Fruit fly (Drosophila melanogaster) whole organism, embryonic: ENCODE data around the gene CG5087.

Experiments used
- Awh ChIP-seq: fragments of 200-800 bp; sonication (Bioruptor generic); IDR thresholded peaks from 2 replicates; pipeline ENCODE4, ENCODE4 v1.3.6; 2022; ENCODE audit warnings: missing biosample characterization, missing genetic modification characterization
- CG11093 ChIP-seq: fragments of 200-800 bp; sonication (Bioruptor generic); IDR thresholded peaks from 3 replicates; pipeline ENCODE4 v1.3.6; 2022; ENCODE audit warnings: missing biosample characterization, missing genetic modification characterization
- CG12391 ChIP-seq: fragments of 200-800 bp; sonication (Bioruptor generic); optimal IDR thresholded peaks from 3 replicates; lab custom pipeline; 2018; ENCODE audit warnings: missing biosample characterization, mild to moderate bottlenecking, missing genetic modification characterization, moderate library complexity
- CG13296 ChIP-seq: fragments of 200-800 bp; sonication (Bioruptor generic); optimal IDR thresholded peaks from 3 replicates; lab custom pipeline; 2018; ENCODE audit warnings: missing biosample characterization, mild to moderate bottlenecking, missing genetic modification characterization
- CG13424 ChIP-seq: fragments of 200-800 bp; sonication (Bioruptor generic); optimal IDR thresholded peaks from 2 replicates; lab custom pipeline; 2019; ENCODE audit warnings: missing biosample characterization, mild to moderate bottlenecking, missing genetic modification characterization, moderate library complexity
- CG16863 ChIP-seq: fragments of 200-800 bp; sonication (Bioruptor generic); optimal IDR thresholded peaks from 3 replicates; lab custom pipeline; 2016; ENCODE audit warnings: missing biosample characterization, missing genetic modification characterization
- CG17912 ChIP-seq: fragments of 200-800 bp; sonication (Bioruptor generic); optimal IDR thresholded peaks from 2 replicates; lab custom pipeline; 2018; ENCODE audit warnings: missing biosample characterization, mild to moderate bottlenecking, missing genetic modification characterization
- CG18599 ChIP-seq: fragments of 200-800 bp; sonication (Bioruptor generic); optimal IDR thresholded peaks from 3 replicates; lab custom pipeline; 2017; ENCODE audit warnings: missing biosample characterization, missing genetic modification characterization, mild to moderate bottlenecking, moderate library complexity, missing genetic modification reagents
- CG18764 ChIP-seq: fragments of 200-800 bp; sonication (Bioruptor generic); optimal IDR thresholded peaks from 3 replicates; lab custom pipeline; 2016; ENCODE audit warnings: missing biosample characterization, missing genetic modification characterization
- CG2875 ChIP-seq: fragments of 200-800 bp; sonication (Bioruptor generic); optimal IDR thresholded peaks from 2 replicates; lab custom pipeline; 2017; ENCODE audit warnings: missing biosample characterization, mild to moderate bottlenecking, missing genetic modification characterization, missing genetic modification reagents
- CG31365 ChIP-seq: fragments of 200-800 bp; sonication (Bioruptor generic); optimal IDR thresholded peaks from 2 replicates; lab custom pipeline; 2018; ENCODE audit warnings: missing biosample characterization, mild to moderate bottlenecking, missing genetic modification characterization
- CG32772 ChIP-seq: fragments of 200-800 bp; sonication (Bioruptor generic); IDR thresholded peaks from 2 replicates; pipeline ENCODE4 v1.3.6; 2022; ENCODE audit warnings: missing biosample characterization, missing genetic modification characterization
- CG33557 ChIP-seq: fragments of 200-800 bp; sonication (Bioruptor generic); optimal IDR thresholded peaks from 2 replicates; lab custom pipeline; 2019; ENCODE audit warnings: missing biosample characterization, mild to moderate bottlenecking, missing genetic modification characterization, moderate library complexity
- CG34376 ChIP-seq: fragments of 200-800 bp; sonication (Bioruptor generic); optimal IDR thresholded peaks from 2 replicates; lab custom pipeline; 2018; ENCODE audit warnings: missing biosample characterization, mild to moderate bottlenecking, missing genetic modification characterization
- CG4282 ChIP-seq: fragments of 200-800 bp; sonication (Bioruptor generic); optimal IDR thresholded peaks from 2 replicates; lab custom pipeline; 2016; ENCODE audit warnings: missing biosample characterization, missing genetic modification characterization
- CG4820 ChIP-seq: fragments of 200-800 bp; sonication (Bioruptor generic); optimal IDR thresholded peaks from 3 replicates; lab custom pipeline; 2016; ENCODE audit warnings: missing biosample characterization, missing genetic modification characterization
- CG6813 ChIP-seq: fragments of 200-800 bp; sonication (Bioruptor generic); optimal IDR thresholded peaks from 2 replicates; lab custom pipeline; 2017; ENCODE audit warnings: missing biosample characterization, missing genetic modification characterization, mild to moderate bottlenecking, moderate library complexity, missing genetic modification reagents
- CG7372 ChIP-seq: fragments of 200-800 bp; sonication (Bioruptor generic); IDR thresholded peaks from 2 replicates; pipeline ENCODE4 v1.3.6; 2022; ENCODE audit warnings: missing biosample characterization, missing genetic modification characterization
- CG9609 ChIP-seq: fragments of 200-800 bp; sonication (Bioruptor generic); optimal IDR thresholded peaks from 3 replicates; lab custom pipeline; 2016; ENCODE audit warnings: missing biosample characterization, missing genetic modification characterization
- D19A ChIP-seq: fragments of 200-800 bp; optimal IDR thresholded peaks from 3 replicates; lab custom pipeline; 2019; ENCODE audit warnings: missing biosample characterization, mild to moderate bottlenecking, missing genetic modification characterization, moderate library complexity
- Doc2 ChIP-seq: fragments of 200-800 bp; sonication (Bioruptor generic); IDR thresholded peaks from 2 replicates; pipeline ENCODE4 v1.3.6; 2022; ENCODE audit warnings: missing biosample characterization, missing genetic modification characterization
- Ets65A ChIP-seq: fragments of 200-800 bp; sonication (Bioruptor generic); peaks from one replicate; lab custom pipeline; 2016; ENCODE audit warnings: missing biosample characterization, missing genetic modification characterization
- Fer1 ChIP-seq: fragments of 200-800 bp; sonication (Bioruptor generic); optimal IDR thresholded peaks from 2 replicates; lab custom pipeline; 2017; ENCODE audit warnings: missing biosample characterization, mild to moderate bottlenecking, missing genetic modification characterization
- Jarid2 ChIP-seq: fragments of 200-800 bp; sonication (Bioruptor generic); optimal IDR thresholded peaks from 3 replicates; lab custom pipeline; 2017; ENCODE audit warnings: mild to moderate bottlenecking, missing biosample characterization, missing genetic modification reagents, missing genetic modification characterization
- Kr ChIP-seq: fragments of 200-800 bp; sonication (Bioruptor generic); optimal IDR thresholded peaks from 2 replicates; lab custom pipeline; 2017; ENCODE audit warnings: missing biosample characterization, mild to moderate bottlenecking, missing genetic modification characterization
- Lpt ChIP-seq: fragments of >200 bp; optimal IDR thresholded peaks from 2 replicates; lab custom pipeline; 2018; ENCODE audit warnings: missing biosample characterization, missing genetic modification characterization
- Mad ChIP-seq: fragments of 200-800 bp; sonication (Bioruptor generic); optimal IDR thresholded peaks from 2 replicates; lab custom pipeline; 2016; ENCODE audit warnings: missing biosample characterization, missing genetic modification characterization
- Max ChIP-seq: fragments of 200-800 bp; sonication (Bioruptor generic); optimal IDR thresholded peaks from 2 replicates; lab custom pipeline; 2016; ENCODE audit warnings: missing biosample characterization, mild to moderate bottlenecking, missing genetic modification characterization
- NFAT ChIP-seq: fragments of 200-800 bp; sonication (Bioruptor generic); IDR thresholded peaks from 2 replicates; pipeline ENCODE4 v1.3.6; 2022; ENCODE audit warnings: missing biosample characterization, missing genetic modification characterization
- Oli ChIP-seq: fragments of 200-800 bp; sonication (Bioruptor generic); optimal IDR thresholded peaks from 2 replicates; lab custom pipeline; 2018; ENCODE audit warnings: missing biosample characterization, mild to moderate bottlenecking, missing genetic modification characterization, moderate library complexity
- Rfx ChIP-seq: fragments of 200-800 bp; sonication (Bioruptor generic); IDR thresholded peaks from 2 replicates; pipeline ENCODE4 v1.3.6; 2022; ENCODE audit warnings: missing biosample characterization, missing genetic modification characterization
- Sox100B ChIP-seq: fragments of 200-800 bp; sonication (Bioruptor generic); optimal IDR thresholded peaks from 3 replicates; lab custom pipeline; 2018; ENCODE audit warnings: missing biosample characterization, mild to moderate bottlenecking, missing genetic modification characterization
- Spps ChIP-seq: fragments of 200-800 bp; sonication (Bioruptor generic); optimal IDR thresholded peaks from 2 replicates; lab custom pipeline; 2018; ENCODE audit warnings: missing biosample characterization, mild to moderate bottlenecking, missing genetic modification characterization
- Trl ChIP-seq, 3 experiments: fragments of >200 bp in 2 of 3; fragments of 200-800 bp in 1 of 3; sonication (Bioruptor generic) in 1 of 3; optimal IDR thresholded peaks; 2 replicates in 1 of 3; 3 replicates in 2 of 3; lab custom pipeline; 2016 to 2017; ENCODE audit warnings: missing biosample characterization in 1 of 3, missing genetic modification characterization in 1 of 3
- YL-1 ChIP-seq: fragments of 200-800 bp; sonication (Bioruptor generic); optimal IDR thresholded peaks from 3 replicates; lab custom pipeline; 2017; ENCODE audit warnings: missing biosample characterization, mild to moderate bottlenecking, missing genetic modification characterization
- dan ChIP-seq: fragments of 200-800 bp; sonication (Bioruptor generic); IDR thresholded peaks from 2 replicates; pipeline ENCODE4 v1.3.6; 2022; ENCODE audit warnings: missing biosample characterization, missing genetic modification characterization
- dpn ChIP-seq, 2 experiments: fragments of 200-800 bp; sonication (Bioruptor generic); optimal IDR thresholded peaks; 3 replicates each; lab custom pipeline; 2016; ENCODE audit warnings: missing biosample characterization in 2 of 2, missing genetic modification characterization in 2 of 2
- esg ChIP-seq: fragments of 200-800 bp; sonication (Bioruptor generic); conservative IDR thresholded peaks from 2 replicates; pipeline ENCODE4 v1.3.6; 2022; ENCODE audit warnings: missing biosample characterization, missing genetic modification characterization
- eyg ChIP-seq: fragments of 200-800 bp; sonication (Bioruptor generic); optimal IDR thresholded peaks from 3 replicates; lab custom pipeline; 2016; ENCODE audit warnings: missing biosample characterization, missing genetic modification characterization
- fd102C ChIP-seq: fragments of 200-800 bp; sonication (Bioruptor generic); optimal IDR thresholded peaks from 2 replicates; lab custom pipeline; 2018; ENCODE audit warnings: missing biosample characterization, mild to moderate bottlenecking, missing genetic modification characterization, moderate library complexity
- fru ChIP-seq: fragments of >200 bp; optimal IDR thresholded peaks from 2 replicates; lab custom pipeline; 2017
- ham ChIP-seq: fragments of 200-800 bp; sonication (Bioruptor generic); IDR thresholded peaks from 2 replicates; pipeline ENCODE4 v1.3.6; 2022; ENCODE audit warnings: missing biosample characterization, missing genetic modification characterization
- hkb ChIP-seq, 2 experiments: fragments of 200-800 bp in 1 of 2; fragments of >200 bp in 1 of 2; sonication (Bioruptor generic) in 1 of 2; IDR thresholded peaks in 1 of 2; optimal IDR thresholded peaks in 1 of 2; 2 replicates each; pipeline versions ENCODE4 v1.3.6 to Lab custom; 2017 to 2022; ENCODE audit warnings: missing biosample characterization in 1 of 2, missing genetic modification characterization in 1 of 2
- jumu ChIP-seq: fragments of 200-800 bp; sonication (Bioruptor generic); optimal IDR thresholded peaks from 3 replicates; lab custom pipeline; 2016; ENCODE audit warnings: missing biosample characterization, missing genetic modification characterization
- lola ChIP-seq, 3 experiments: fragments of >200 bp in 2 of 3; fragments of 200-800 bp in 1 of 3; sonication (Bioruptor generic) in 1 of 3; optimal IDR thresholded peaks; 2 replicates each; lab custom pipeline; 2017 to 2019; ENCODE audit warnings: missing biosample characterization in 3 of 3, missing genetic modification characterization in 3 of 3, mild to moderate bottlenecking in 1 of 3, moderate library complexity in 1 of 3
- luna ChIP-seq: fragments of 200-800 bp; sonication (Bioruptor generic); optimal IDR thresholded peaks from 2 replicates; lab custom pipeline; 2016; ENCODE audit warnings: missing biosample characterization, missing genetic modification characterization
- ro ChIP-seq: fragments of 200-800 bp; sonication (Bioruptor generic); IDR thresholded peaks from 2 replicates; pipeline ENCODE4 v1.3.6; 2022; ENCODE audit warnings: missing biosample characterization, missing genetic modification characterization
- sim ChIP-seq: fragments of 200-800 bp; sonication (Bioruptor generic); IDR thresholded peaks from 2 replicates; pipeline ENCODE4 v1.3.6; 2022; ENCODE audit warnings: missing biosample characterization, missing genetic modification characterization
- sqz ChIP-seq: fragments of 200-800 bp; sonication (Bioruptor generic); optimal IDR thresholded peaks from 3 replicates; lab custom pipeline; 2018; ENCODE audit warnings: missing biosample characterization, mild to moderate bottlenecking, missing genetic modification characterization
- usp ChIP-seq: fragments of >200 bp; optimal IDR thresholded peaks from 2 replicates; lab custom pipeline; 2017; ENCODE audit warnings: missing biosample characterization, missing genetic modification characterization

The CG5087 gene

DNA sequence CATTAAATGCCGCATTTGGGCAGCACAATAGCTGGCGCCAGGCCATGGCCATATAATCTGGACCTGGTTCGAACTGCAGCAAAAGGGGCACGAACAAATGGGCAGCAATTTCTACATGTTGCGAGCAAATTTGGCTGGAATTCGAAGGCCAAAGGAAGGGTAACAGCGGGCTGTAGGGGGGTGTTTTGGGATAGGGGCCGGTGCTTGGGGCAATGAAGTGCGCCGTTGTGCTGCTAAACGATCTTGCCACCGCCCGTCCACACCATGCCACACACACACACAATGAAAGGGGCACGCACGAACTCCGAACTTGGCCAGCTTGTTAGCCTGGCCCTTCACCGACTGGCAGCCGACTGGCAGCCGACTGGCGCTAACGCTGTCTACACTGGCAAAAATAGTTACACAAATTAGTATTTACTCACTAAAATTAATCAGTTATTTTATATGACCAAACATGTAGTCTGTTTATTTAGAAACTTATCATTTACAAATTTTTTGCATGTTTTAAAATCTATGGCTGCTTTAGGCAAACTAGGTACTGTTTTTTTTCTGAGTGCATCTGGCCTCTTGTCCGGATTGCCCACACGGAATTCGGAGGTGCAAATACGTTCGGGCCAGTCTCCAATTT is 36.1 kb downstream of the CG5087 start (continued):
- TF ChIP-seq Mad = no peak
- TF ChIP-seq usp (GFP tag; lab: Kevin White, UChicago) = no peak
- no peak for TF ChIP-seq ham (GFP tag; lab: Robert Waterston, UW)
- no peak for TF ChIP-seq CG13296
- TF ChIP-seq CG34376 (GFP tag; lab: Kevin White, UChicago) = no peak
- TF ChIP-seq CG7372 (GFP tag; lab: Robert Waterston, UW) = peak; percentile 17
- peak; percentile 43 for TF ChIP-seq CG12391 (tag; lab: Kevin White, UChicago)
- TF ChIP-seq eyg (GFP tag; lab: Kevin White, UChicago) = no peak
- peak in 1 of 3 experiments; percentile 72 for TF ChIP-seq lola (GFP tag; optimal IDR thresholded peaks at IDR 0.05; lab: Kevin White, UChicago)
- TF ChIP-seq Kr (GFP tag; lab: Kevin White, UChicago) = no peak
- peak; percentile 12 for TF ChIP-seq CG9609 (GFP tag; lab: Kevin White, UChicago)
- TF ChIP-seq CG31365 (tag; lab: Kevin White, UChicago) = no peak
- TF ChIP-seq D19A (tag; lab: Kevin White, UChicago) = peak; percentile 78
- peak; percentile 63 for TF ChIP-seq Oli (tag; lab: Kevin White, UChicago)
- TF ChIP-seq CG16863 = peak; percentile 59
- peak; percentile 23; the same call in 1 of the 2 replicates for TF ChIP-seq ro (GFP tag; lab: Robert Waterston, UW)
- peak; percentile 86 for TF ChIP-seq CG4820
- TF ChIP-seq Lpt = no peak
- peak; percentile 74 for TF ChIP-seq CG32772 (GFP tag; lab: Robert Waterston, UW)
- peak; percentile 57 for TF ChIP-seq esg (GFP tag; lab: Robert Waterston, UW)
- peak; percentile 85 for TF ChIP-seq Spps (tag; lab: Kevin White, UChicago)
- TF ChIP-seq hkb (optimal IDR thresholded peaks at IDR 0.05; lab: Kevin White, UChicago) = no peak
- TF ChIP-seq hkb (GFP tag; IDR thresholded peaks at IDR 0.05; lab: Robert Waterston, UW) = peak; percentile 75
- TF ChIP-seq jumu (GFP tag; lab: Kevin White, UChicago) = no peak
- TF ChIP-seq CG13424 = peak; percentile 38
- peak; percentile 23 to 25 for TF ChIP-seq dpn (GFP tag; optimal IDR thresholded peaks at IDR 0.05; lab: Kevin White, UChicago)
- TF ChIP-seq CG2875 (GFP tag; lab: Kevin White, UChicago) = no peak
- TF ChIP-seq Jarid2 (GFP tag; lab: Kevin White, UChicago) = peak; percentile 22
- TF ChIP-seq sim = peak; percentile 63; the same call in 1 of the 2 replicates
- no peak for TF ChIP-seq fd102C (GFP tag; lab: Kevin White, UChicago)
- peak; percentile 68; the same call in 2 of the 3 replicates for TF ChIP-seq CG11093 (GFP tag; lab: Robert Waterston, UW)
- TF ChIP-seq Ets65A (GFP tag; lab: Kevin White, UChicago) = no peak
- peak; percentile 74 for TF ChIP-seq Sox100B (GFP tag; lab: Kevin White, UChicago)
- TF ChIP-seq Fer1 (GFP tag; lab: Kevin White, UChicago) = no peak
- TF ChIP-seq sqz = peak; percentile 45
- TF ChIP-seq Awh (GFP tag; lab: Robert Waterston, UW) = peak; percentile 70
- no peak for TF ChIP-seq CG4282 (GFP tag; lab: Kevin White, UChicago)
- TF ChIP-seq Max (GFP tag; lab: Kevin White, UChicago) = peak; percentile 56
- no peak for TF ChIP-seq Trl (optimal IDR thresholded peaks at IDR 0.05; lab: Kevin White, UChicago)
- no peak for TF ChIP-seq Trl (GFP tag; optimal IDR thresholded peaks at IDR 0.05; lab: Kevin White, UChicago)
- no peak for TF ChIP-seq CG17912 (GFP tag; lab: Kevin White, UChicago)
- no peak for TF ChIP-seq YL-1
- TF ChIP-seq Doc2 = no peak
- peak; percentile 61 for TF ChIP-seq CG6813 (GFP tag; lab: Kevin White, UChicago)
- TF ChIP-seq dan = 0 out of 2 replicates have a peak, but pooled peaks have one; percentile 51
- peak; percentile 55 for TF ChIP-seq CG18764 (GFP tag; lab: Kevin White, UChicago)
- TF ChIP-seq Rfx = 0 out of 2 replicates have a peak, but pooled peaks have one; percentile 26
- TF ChIP-seq NFAT (GFP tag; lab: Robert Waterston, UW) = no peak
- TF ChIP-seq CG33557 (GFP tag; lab: Kevin White, UChicago) = peak; percentile 41
- TF ChIP-seq fru (lab: Kevin White, UChicago) = no peak
- TF ChIP-seq CG18599 = peak; percentile 67
- no peak for TF ChIP-seq luna (GFP tag; lab: Kevin White, UChicago)
